Worm (Caenorhabditis elegans) whole organism, L4 larva: Measurements from ENCODE around the gene F28A10.4.
"Not testable (repeated sequence)": the region's sequence is repeated elsewhere in the genome, so short reads cannot be mapped to it uniquely, and the experiment has no call there.

Experiments
- D1046.2 ChIP-seq: fragments of 200-800 bp; sonication (Bioruptor generic); IDR thresholded peaks from 2 replicates; pipeline ENCODE4 v1.3.6; 2022; ENCODE audit warnings: missing genetic modification characterization, missing compliant biosample characterization
- F26F4.8 ChIP-seq: fragments of 200-800 bp; sonication (Bioruptor generic); conservative IDR thresholded peaks from 2 replicates; pipeline ENCODE4 v1.3.6; 2022; ENCODE audit warnings: missing genetic modification characterization, missing compliant biosample characterization
- F49E8.2 ChIP-seq: sonication (generic microtip); optimal IDR thresholded peaks from 2 replicates; lab custom pipeline; 2016; ENCODE audit warnings: missing compliant biosample characterization, mild to moderate bottlenecking, missing genetic modification characterization, borderline replicate concordance
- R02D3.7 ChIP-seq: fragments of 150-350 bp; sonication (generic microtip); optimal IDR thresholded peaks from 3 replicates; lab custom pipeline; 2014; ENCODE audit warnings: missing biosample characterization, missing genetic modification characterization
- T20F7.1 ChIP-seq: fragments of 200-800 bp; sonication (Bioruptor generic); optimal IDR thresholded peaks from 2 replicates; lab custom pipeline; 2018; ENCODE audit warnings: mild to moderate bottlenecking, missing genetic modification characterization, missing compliant biosample characterization
- Y48G9A.11 ChIP-seq: fragments of 200-800 bp; sonication (Bioruptor generic); IDR thresholded peaks from 2 replicates; pipeline ENCODE4 v1.3.6; 2022; ENCODE audit warnings: missing genetic modification reagents, missing genetic modification characterization, missing compliant biosample characterization
- Y75B8A.6 ChIP-seq: fragments of 200-800 bp; sonication (Bioruptor generic); IDR thresholded peaks from 2 replicates; pipeline ENCODE4 v1.3.6; 2022; ENCODE audit warnings: missing genetic modification reagents, missing genetic modification characterization, missing compliant biosample characterization
- ZK546.5 ChIP-seq, 2 experiments: sonication (generic microtip); optimal IDR thresholded peaks; 2 replicates each; lab custom pipeline; 2017; ENCODE audit warnings: missing biosample characterization in 2 of 2, missing genetic modification characterization in 2 of 2
- aha-1 ChIP-seq: fragments of 150-350 bp; peaks from one replicate; lab custom pipeline; 2014; ENCODE audit warnings: missing biosample characterization, missing genetic modification characterization
- ceh-32 ChIP-seq: sonication (generic microtip); optimal IDR thresholded peaks from 2 replicates; lab custom pipeline; 2016; ENCODE audit warnings: mild to moderate bottlenecking, missing genetic modification characterization, missing compliant biosample characterization; ENCODE audit not compliant: poor library complexity
- ceh-62 ChIP-seq: sonication (generic microtip); optimal IDR thresholded peaks from 2 replicates; lab custom pipeline; 2017; ENCODE audit warnings: missing biosample characterization, missing genetic modification characterization
- ces-1 ChIP-seq: fragments of 150-350 bp; sonication (generic microtip); optimal IDR thresholded peaks from 4 replicates; lab custom pipeline; 2014; ENCODE audit warnings: missing biosample characterization, missing genetic modification reagents, missing genetic modification characterization
- cey-2 ChIP-seq: sonication (generic microtip); optimal IDR thresholded peaks from 3 replicates; lab custom pipeline; 2017; ENCODE audit warnings: missing genetic modification characterization, mild to moderate bottlenecking, missing compliant biosample characterization, antibody characterized with exemption, borderline replicate concordance; ENCODE audit not compliant: insufficient read depth
- daf-16 ChIP-seq, 3 experiments: sonication (generic microtip); optimal IDR thresholded peaks; 2 replicates each; lab custom pipeline; 2016 to 2017; ENCODE audit warnings: missing genetic modification characterization in 3 of 3, missing genetic modification reagents in 3 of 3, mild to moderate bottlenecking in 2 of 3, missing compliant biosample characterization in 2 of 3, missing biosample characterization in 1 of 3, moderate library complexity in 1 of 3
- dmd-6 ChIP-seq: fragments of 200-800 bp; sonication (Bioruptor generic); IDR thresholded peaks from 2 replicates; pipeline ENCODE4 v1.3.6; 2022; ENCODE audit warnings: missing genetic modification reagents, missing genetic modification characterization, missing compliant biosample characterization
- dmd-8 ChIP-seq: fragments of 200-800 bp; sonication (Bioruptor generic); IDR thresholded peaks from 2 replicates; pipeline ENCODE4 v1.3.6; 2022; ENCODE audit warnings: missing genetic modification characterization, missing compliant biosample characterization
- egl-43 ChIP-seq: fragments of 200-800 bp; sonication (Bioruptor generic); IDR thresholded peaks from 2 replicates; pipeline ENCODE4 v1.3.6; 2022; ENCODE audit warnings: missing genetic modification reagents, missing genetic modification characterization, missing compliant biosample characterization
- hmg-1.1 ChIP-seq: fragments of 200-800 bp; sonication (Bioruptor generic); IDR thresholded peaks from 2 replicates; pipeline ENCODE4 v1.3.6; 2022; ENCODE audit warnings: missing genetic modification reagents, missing genetic modification characterization, missing compliant biosample characterization
- lim-7 ChIP-seq: fragments of 200-800 bp; sonication (Bioruptor generic); IDR thresholded peaks from 2 replicates; pipeline ENCODE4 v1.3.6; 2022; ENCODE audit warnings: missing genetic modification characterization, missing compliant biosample characterization
- lin-13 ChIP-seq: fragments of 150-350 bp; optimal IDR thresholded peaks from 2 replicates; lab custom pipeline; 2014; ENCODE audit warnings: missing biosample characterization, missing genetic modification reagents, missing genetic modification characterization
- lin-29 ChIP-seq: fragments of 200-800 bp; sonication (Bioruptor generic); IDR thresholded peaks from 2 replicates; pipeline ENCODE4 v1.3.6; 2022; ENCODE audit warnings: missing genetic modification reagents, missing genetic modification characterization, missing compliant biosample characterization
- lin-38 ChIP-seq: fragments of 200-800 bp; sonication (Bioruptor generic); IDR thresholded peaks from 2 replicates; pipeline ENCODE4 v1.3.6; 2022; ENCODE audit warnings: missing genetic modification reagents, missing genetic modification characterization, missing compliant biosample characterization
- lir-3 ChIP-seq: sonication (generic microtip); optimal IDR thresholded peaks from 2 replicates; lab custom pipeline; 2016; ENCODE audit warnings: mild to moderate bottlenecking, missing genetic modification characterization, missing compliant biosample characterization
- mep-1 ChIP-seq: fragments of 150-350 bp; sonication (generic microtip); optimal IDR thresholded peaks from 3 replicates; lab custom pipeline; 2014; ENCODE audit warnings: missing biosample characterization, missing genetic modification characterization
- mes-2 ChIP-seq: sonication (generic microtip); optimal IDR thresholded peaks from 2 replicates; lab custom pipeline; 2016; ENCODE audit warnings: missing genotype, mild to moderate bottlenecking, missing genetic modification characterization, missing compliant biosample characterization; ENCODE audit not compliant: poor library complexity, severe bottlenecking
- mxl-2 ChIP-seq: fragments of 200-800 bp; sonication (Bioruptor generic); conservative IDR thresholded peaks from 2 replicates; pipeline ENCODE4 v1.3.6; 2022; ENCODE audit warnings: missing genetic modification reagents, missing genetic modification characterization, missing compliant biosample characterization
- mxl-3 ChIP-seq: fragments of 200-800 bp; sonication (Bioruptor generic); optimal IDR thresholded peaks from 2 replicates; lab custom pipeline; 2018; ENCODE audit warnings: mild to moderate bottlenecking, missing genetic modification characterization, missing compliant biosample characterization
- nhr-10 ChIP-seq: fragments of 150-350 bp; optimal IDR thresholded peaks from 2 replicates; lab custom pipeline; 2014; ENCODE audit warnings: missing biosample characterization, missing genetic modification characterization
- nhr-11 ChIP-seq: fragments of 150-350 bp; optimal IDR thresholded peaks from 2 replicates; lab custom pipeline; 2014; ENCODE audit warnings: missing biosample characterization, missing genetic modification characterization
- nhr-28 ChIP-seq: fragments of 150-350 bp; optimal IDR thresholded peaks from 2 replicates; lab custom pipeline; 2014; ENCODE audit warnings: missing biosample characterization, missing genetic modification characterization
- nhr-41 ChIP-seq: fragments of 200-800 bp; sonication (Bioruptor generic); IDR thresholded peaks from 2 replicates; pipeline ENCODE4 v1.3.6; 2022; ENCODE audit warnings: missing genetic modification reagents, missing genetic modification characterization, missing compliant biosample characterization
- nhr-48 ChIP-seq: sonication (generic microtip); optimal IDR thresholded peaks from 2 replicates; lab custom pipeline; 2016; ENCODE audit warnings: mild to moderate bottlenecking, missing genetic modification characterization, missing compliant biosample characterization
- nhr-76 ChIP-seq: fragments of 150-350 bp; optimal IDR thresholded peaks from 2 replicates; lab custom pipeline; 2014; ENCODE audit warnings: missing biosample characterization, missing genetic modification characterization
- saeg-2 ChIP-seq: fragments of 200-800 bp; sonication (Bioruptor generic); IDR thresholded peaks from 2 replicates; pipeline ENCODE4 v1.3.6; 2022; ENCODE audit warnings: missing genetic modification reagents, missing genetic modification characterization, missing compliant biosample characterization
- sdz-12 ChIP-seq: fragments of 200-800 bp; sonication (Bioruptor generic); optimal IDR thresholded peaks from 2 replicates; lab custom pipeline; 2018; ENCODE audit warnings: mild to moderate bottlenecking, missing genetic modification characterization, missing compliant biosample characterization
- spr-1 ChIP-seq: sonication (generic microtip); optimal IDR thresholded peaks from 2 replicates; lab custom pipeline; 2016; ENCODE audit warnings: mild to moderate bottlenecking, missing genetic modification characterization, missing compliant biosample characterization
- unc-130 ChIP-seq: sonication (generic microtip); optimal IDR thresholded peaks from 2 replicates; lab custom pipeline; 2016; ENCODE audit warnings: missing genetic modification reagents, missing genetic modification characterization, missing compliant biosample characterization
- vab-7 ChIP-seq: fragments of 200-800 bp; sonication (Bioruptor generic); IDR thresholded peaks from 2 replicates; pipeline ENCODE4 v1.3.6; 2022; ENCODE audit warnings: missing genetic modification reagents, missing genetic modification characterization, missing compliant biosample characterization
- zag-1 ChIP-seq: fragments of 150-350 bp; optimal IDR thresholded peaks from 2 replicates; lab custom pipeline; 2014; ENCODE audit warnings: missing biosample characterization, missing genetic modification characterization
- zip-2 ChIP-seq: fragments of 150-350 bp; optimal IDR thresholded peaks from 2 replicates; lab custom pipeline; 2014; ENCODE audit warnings: missing biosample characterization, missing genetic modification characterization
- ztf-7 ChIP-seq: fragments of 150-350 bp; optimal IDR thresholded peaks from 2 replicates; lab custom pipeline; 2014; ENCODE audit warnings: missing biosample characterization, missing genetic modification characterization

The F28A10.4 gene

DNA sequence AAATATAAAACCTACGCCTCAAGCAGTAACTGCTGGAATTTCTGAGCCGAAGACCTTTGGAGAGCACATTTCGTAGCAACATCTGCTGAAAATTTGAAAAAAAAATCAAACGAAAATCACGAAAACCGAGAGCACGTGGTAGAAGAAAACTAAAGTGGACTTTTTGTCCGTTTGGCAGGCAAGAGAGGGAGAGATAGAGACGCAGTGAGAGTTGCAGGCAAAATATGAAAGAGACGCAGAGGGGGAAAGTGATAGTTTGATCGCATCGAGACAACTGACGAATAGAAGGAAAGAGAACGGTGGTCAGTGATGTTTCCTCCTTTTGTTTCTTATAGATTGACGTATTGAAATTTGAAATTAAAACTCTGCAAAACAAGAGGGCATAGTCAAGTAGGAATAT lies 4.4 kb downstream of the F28A10.4 start, which contains the start of the genes acdh-9 and F28A10.13 (continued):
- TF ChIP-seq mxl-3 (GFP tag; lab: Kevin White, UChicago) (peak; percentile 89), F26F4.8 (GFP tag; lab: Robert Waterston, UW) (no peak), lin-29 (GFP tag; lab: Robert Waterston, UW) (no peak), hmg-1.1 (GFP tag; lab: Robert Waterston, UW) (peak; percentile 52; the same call in 1 of the 2 replicates), daf-16 (GFP tag; optimal IDR thresholded peaks at IDR 0.05; lab: Kevin White, UChicago) (no peak), daf-16 (tag; optimal IDR thresholded peaks at IDR 0.05; lab: Kevin White, UChicago) (peak; percentile 73), lim-7 (GFP tag; lab: Robert Waterston, UW) (no peak), saeg-2 (GFP tag; lab: Robert Waterston, UW) (no peak), T20F7.1 (GFP tag; lab: Kevin White, UChicago) (peak; percentile 62), dmd-8 (no peak), ceh-62 (tag; lab: Kevin White, UChicago) (no peak), dmd-6 (GFP tag; lab: Robert Waterston, UW) (peak; percentile 83), nhr-28 (peak; percentile 83), mes-2 (tag; lab: Kevin White, UChicago) (peak; percentile 54)

DNA sequence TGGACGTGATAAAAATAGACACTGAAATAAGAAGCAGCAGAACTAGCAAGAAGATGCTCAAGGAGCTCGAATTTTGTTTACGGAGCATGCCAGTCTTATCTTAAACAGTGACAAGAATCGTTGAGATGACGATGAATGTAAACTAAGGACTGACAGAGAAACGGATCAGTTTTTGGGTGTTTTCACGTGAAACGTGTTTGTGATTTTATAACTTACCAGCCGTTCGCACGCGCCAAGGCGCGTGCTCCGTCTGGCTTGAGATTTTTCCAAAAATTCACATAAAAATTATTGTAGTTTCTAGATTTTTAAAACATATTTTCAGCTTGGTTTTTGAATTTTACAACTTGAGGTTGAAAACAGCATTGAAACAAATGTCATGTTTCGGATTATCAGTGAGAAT lies 6.5 kb downstream of the F28A10.4 start, which contains the start of gene F28A10.5:
TSS of gene F28A10.5 (minus strand) at position 101 of the 400 bp plus-strand sequence.
- TF ChIP-seq Y75B8A.6 (GFP tag; lab: Robert Waterston, UW); lin-13 (GFP tag; lab: Kevin White, UChicago); mxl-2 (GFP tag; lab: Robert Waterston, UW): not testable (repeated sequence)

DNA sequence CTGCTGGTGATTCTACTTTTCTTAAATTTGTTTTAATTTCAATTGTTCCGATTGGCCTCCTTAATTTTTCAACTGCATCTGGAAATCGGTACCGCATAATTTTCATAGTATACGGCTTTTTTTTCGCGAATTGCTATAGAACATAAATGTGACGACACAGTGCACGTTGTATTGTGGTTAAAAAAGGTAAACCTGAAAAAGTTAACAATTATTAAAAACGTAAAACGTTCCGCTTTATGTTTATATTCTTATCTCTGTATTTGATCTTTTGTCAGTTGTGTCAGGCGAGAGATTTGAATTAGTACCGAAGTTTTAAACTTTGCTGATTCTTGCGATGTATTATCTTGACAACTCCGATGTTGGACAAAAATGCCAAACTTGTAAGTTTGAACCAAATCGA lies 17.5 kb downstream of the F28A10.4 start, which contains the start of gene Y46B2A.4:
TSS of gene Y46B2A.4 (plus strand) at position 301 of the 400 bp plus-strand sequence.
- TF ChIP-seq nhr-11 (tag; lab: Kevin White, UChicago) = no peak
- TF ChIP-seq dmd-6 (GFP tag; lab: Robert Waterston, UW) = no peak
- TF ChIP-seq zip-2 (tag; lab: Kevin White, UChicago) = no peak
- no peak for TF ChIP-seq spr-1 (tag; lab: Kevin White, UChicago)
- no peak for TF ChIP-seq ceh-62 (tag; lab: Kevin White, UChicago)
- TF ChIP-seq nhr-10 (tag; lab: Kevin White, UChicago) = no peak
- no peak for TF ChIP-seq Y48G9A.11 (GFP tag; lab: Robert Waterston, UW)
- TF ChIP-seq ztf-7 (tag; lab: Kevin White, UChicago) = no peak
- TF ChIP-seq nhr-41 (GFP tag; lab: Robert Waterston, UW) = no peak
- no peak for TF ChIP-seq D1046.2 (GFP tag; lab: Robert Waterston, UW)
- TF ChIP-seq zag-1 = no peak
- no peak for TF ChIP-seq sdz-12 (GFP tag; lab: Kevin White, UChicago)

DNA sequence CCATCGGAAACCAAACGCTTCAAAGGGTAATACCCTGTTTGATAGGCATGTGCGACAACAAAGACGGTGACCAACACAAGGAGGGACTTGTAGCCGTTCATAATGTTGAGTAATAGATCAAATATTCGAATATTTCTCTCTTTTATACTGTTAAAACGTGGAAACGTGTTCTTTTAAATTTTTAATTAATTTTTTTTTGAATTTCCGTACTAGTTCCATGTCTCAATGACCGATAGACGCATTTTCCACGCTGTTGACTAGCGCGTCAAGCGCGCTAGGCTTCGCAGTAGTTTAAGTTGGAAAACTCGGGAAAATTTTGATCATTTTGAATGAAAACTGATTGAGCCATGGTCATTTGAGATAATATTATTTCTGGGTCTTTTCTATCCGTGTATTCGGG lies 22.7 kb downstream of the F28A10.4 start, which contains the start of gene Y46B2A.3:
TSS of gene Y46B2A.3 (minus strand) at position 101 of the 400 bp plus-strand sequence.
- peak; percentile 35 for TF ChIP-seq aha-1
- TF ChIP-seq ZK546.5 (tag; optimal IDR thresholded peaks at IDR 0.05; lab: Kevin White, UChicago) = no peak
- no peak for TF ChIP-seq R02D3.7
- no peak for TF ChIP-seq F49E8.2
- TF ChIP-seq nhr-76 = no peak
- TF ChIP-seq ceh-32 = no peak

DNA sequence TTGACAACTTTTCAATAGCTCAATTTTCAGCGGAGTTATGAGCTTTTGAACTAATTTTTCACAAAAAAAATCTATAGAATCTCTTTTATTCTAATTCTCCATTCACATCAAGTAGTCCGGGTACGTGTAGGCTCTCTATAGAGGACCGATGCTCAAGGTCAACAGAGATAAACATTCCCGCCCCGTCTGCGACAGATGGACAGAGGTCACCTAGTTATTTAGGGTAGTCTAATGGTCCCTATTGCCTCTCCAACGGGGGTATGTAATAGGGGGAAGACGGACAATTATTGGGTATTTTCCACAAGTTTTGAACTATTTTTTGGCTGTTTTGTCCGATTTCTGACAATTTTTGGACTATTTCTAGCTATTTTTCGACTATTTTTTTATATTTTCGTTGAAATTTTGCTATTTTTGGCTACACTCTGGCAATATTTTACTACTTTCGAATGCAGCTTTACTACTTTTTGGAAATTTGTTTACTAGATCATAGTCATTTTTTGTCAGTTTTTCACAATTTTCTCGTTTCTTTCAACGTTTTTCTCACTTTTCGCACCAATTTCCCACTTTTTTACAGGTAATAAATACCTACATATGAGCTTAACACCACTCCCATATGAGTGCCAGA lies 24.3 kb downstream of the F28A10.4 start, which contains the start of gene fbxc-51:
TSS of gene fbxc-51 (plus strand) at position 575 of the 625 bp plus-strand sequence.
- TF ChIP-seq ZK546.5 (tag; optimal IDR thresholded peaks at IDR 0.05; lab: Kevin White, UChicago) (no peak), D1046.2 (GFP tag; lab: Robert Waterston, UW) (no peak), nhr-28 (no peak), nhr-76 (no peak), cey-2 (no peak), egl-43 (no peak), R02D3.7 (no peak), lin-38 (GFP tag; lab: Robert Waterston, UW) (no peak), vab-7 (GFP tag; lab: Robert Waterston, UW) (no peak), nhr-48 (tag; lab: Kevin White, UChicago) (no peak), ces-1 (GFP tag; lab: Kevin White, UChicago) (no peak), mep-1 (tag; lab: Kevin White, UChicago) (no peak), zip-2 (tag; lab: Kevin White, UChicago) (no peak), lir-3 (tag; lab: Kevin White, UChicago) (no peak), unc-130 (GFP tag; lab: Kevin White, UChicago) (no peak), ceh-62 (tag; lab: Kevin White, UChicago) (no peak)
